Fruit fly (Drosophila melanogaster): ENCODE data around the gene Dys.

The Dys gene

DNA sequence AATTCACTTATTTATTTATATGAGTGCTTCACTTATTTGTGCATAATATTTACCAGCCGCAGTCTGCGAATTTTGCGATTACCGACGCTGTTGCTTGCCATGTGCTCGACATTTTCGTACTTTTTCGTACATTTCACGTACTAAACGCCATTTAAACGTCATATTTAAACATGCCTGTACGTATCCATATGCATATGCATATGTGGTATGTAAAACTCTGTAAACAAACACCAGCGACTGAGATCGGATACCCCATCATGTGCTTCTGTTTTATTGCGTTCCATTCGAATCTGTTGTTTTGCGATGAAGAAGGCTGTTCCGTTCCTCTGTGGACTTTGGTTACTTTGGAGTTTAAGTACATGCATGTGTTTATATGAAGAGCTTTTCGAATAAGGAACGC is 111.1 kb downstream of the Dys start:
- TF ChIP-seq CTCF (optimal IDR thresholded peaks at IDR 0.05) (no peak), CG8478 (optimal IDR thresholded peaks at IDR 0.05) (no peak)

DNA sequence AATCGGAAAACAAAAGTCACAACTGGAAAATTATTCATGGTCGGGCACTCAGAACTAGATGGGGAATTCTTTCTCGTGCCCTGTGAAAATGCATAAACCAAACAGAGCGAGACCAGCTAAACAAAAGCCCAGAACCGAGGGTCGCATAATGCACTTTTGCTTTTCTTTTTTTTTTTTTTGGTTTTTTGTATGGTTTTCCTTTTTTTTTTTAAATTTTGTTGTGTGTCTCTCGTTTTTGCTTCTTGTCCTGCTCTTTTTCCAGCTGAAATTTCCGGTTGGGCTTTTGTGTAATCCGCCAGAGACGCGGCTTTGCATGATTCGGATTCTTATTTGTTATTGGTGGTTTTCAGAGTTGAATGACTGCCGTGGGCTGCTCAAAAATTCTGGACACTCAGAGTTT is 120.9 kb downstream of the Dys start:
- TF ChIP-seq CG8478 (optimal IDR thresholded peaks at IDR 0.05) = no peak
- no peak for TF ChIP-seq CTCF (optimal IDR thresholded peaks at IDR 0.05)

DNA sequence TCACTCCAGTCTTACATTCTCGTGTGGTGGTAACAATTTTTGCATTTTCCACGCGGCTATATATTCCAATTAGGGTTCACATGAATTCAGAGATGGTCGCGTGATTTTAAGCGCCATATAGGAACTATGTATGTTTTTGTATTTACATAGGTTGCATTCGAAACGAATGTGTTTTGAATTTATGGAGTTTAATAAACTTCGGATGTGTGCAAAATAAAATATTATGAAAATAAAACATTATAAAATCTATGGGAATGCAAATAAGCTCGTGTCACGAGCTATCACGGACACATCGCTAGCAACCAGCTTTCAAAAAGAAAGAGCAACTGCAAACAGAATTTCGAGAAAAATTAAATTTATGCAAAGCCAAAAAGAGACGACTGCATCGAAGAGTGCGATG is 122.4 kb downstream of the Dys start:
- no peak for TF ChIP-seq CG8478 (optimal IDR thresholded peaks at IDR 0.05)
- TF ChIP-seq CTCF (optimal IDR thresholded peaks at IDR 0.05) = no peak

DNA sequence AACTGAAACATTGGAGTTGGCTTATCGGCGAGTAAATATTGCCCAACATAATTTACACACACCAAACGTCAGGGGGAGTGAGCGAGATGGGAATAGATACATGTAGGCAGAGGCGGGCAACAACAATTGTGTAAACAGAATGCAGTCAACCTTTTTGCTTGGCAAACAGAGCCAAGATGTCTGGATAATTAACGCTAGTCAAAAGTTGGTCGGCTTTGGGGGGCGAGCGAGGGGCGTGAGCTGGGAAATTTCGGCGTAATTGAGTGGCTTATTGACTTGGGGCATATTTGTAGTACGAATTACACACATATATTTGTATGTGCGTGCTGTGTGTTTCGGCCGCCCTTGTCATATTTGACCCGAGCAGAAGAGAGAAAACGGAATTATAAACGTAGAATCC is 123.9 kb downstream of the Dys start:
- TF ChIP-seq CG8478 (optimal IDR thresholded peaks at IDR 0.05) (no peak), CTCF (optimal IDR thresholded peaks at IDR 0.05) (no peak)

DNA sequence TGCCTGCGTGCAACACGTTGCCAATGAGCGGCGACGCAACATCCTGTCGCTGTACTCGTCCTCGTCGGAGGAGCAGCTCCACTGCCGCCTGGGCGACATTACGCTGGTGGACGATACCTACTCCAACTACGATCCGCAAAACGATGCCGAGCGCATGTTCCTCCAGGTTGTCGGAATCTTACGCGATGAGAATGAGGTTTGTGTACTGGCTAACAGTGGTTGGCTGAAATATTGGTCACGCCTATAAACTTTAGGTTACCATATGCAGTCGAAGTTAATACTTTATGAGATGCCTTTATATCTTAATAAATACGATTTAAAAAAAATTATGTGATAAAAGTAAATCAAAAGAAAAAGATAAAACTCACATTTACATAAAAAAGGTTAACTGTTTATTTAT is 125.4 kb downstream of the Dys start:
- TF ChIP-seq CTCF (optimal IDR thresholded peaks at IDR 0.05) = no peak
- no peak for TF ChIP-seq CG8478 (optimal IDR thresholded peaks at IDR 0.05)

DNA sequence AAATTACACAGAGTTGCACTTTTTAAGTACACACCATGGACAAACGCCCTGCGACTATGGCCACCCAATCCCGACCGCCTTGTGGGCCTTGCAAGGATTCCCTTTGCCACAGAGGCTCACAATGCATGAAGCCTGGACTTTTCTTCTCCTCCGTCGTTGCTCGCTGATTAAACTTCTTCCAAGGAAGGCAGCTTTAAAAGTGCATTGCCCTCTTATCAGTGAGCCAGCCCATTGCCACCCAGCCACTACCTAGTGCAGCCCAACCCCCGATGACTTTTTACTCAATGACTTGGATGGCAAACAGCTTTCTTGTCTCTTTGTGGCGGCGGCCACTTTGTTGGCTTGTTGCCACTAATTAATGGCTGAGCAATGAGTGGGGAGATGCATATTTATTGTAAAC is 126.8 kb downstream of the Dys start:
- TF ChIP-seq CTCF (optimal IDR thresholded peaks at IDR 0.05) (no peak), CG8478 (optimal IDR thresholded peaks at IDR 0.05) (no peak)

DNA sequence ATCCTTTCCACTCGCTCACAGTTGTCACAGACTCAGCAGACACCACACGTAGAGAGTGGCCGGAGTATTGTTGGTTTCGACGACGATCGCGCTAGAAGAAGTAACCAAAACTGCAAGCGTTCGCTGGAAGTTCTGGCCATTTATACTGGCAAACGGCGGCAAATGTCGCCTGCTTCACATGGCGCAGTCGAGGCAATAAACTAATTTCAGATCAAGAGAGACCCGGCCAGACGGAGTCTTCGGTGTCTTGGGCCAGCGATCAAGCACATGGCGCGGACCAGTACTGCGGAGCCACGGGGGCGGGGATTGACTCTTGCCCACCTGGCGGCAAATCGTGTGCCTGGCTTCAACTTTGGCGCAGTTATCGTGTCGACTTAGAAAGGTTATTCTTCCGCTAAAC is 138.0 kb downstream of the Dys start, which contains the start of gene Cpr92A:
Gene Cpr92A, minus strand, starts transcription at position 101 of the 400 bp plus-strand sequence.
- TF ChIP-seq CG8478 (optimal IDR thresholded peaks at IDR 0.05) (no peak), CTCF (optimal IDR thresholded peaks at IDR 0.05) (no peak)

DNA sequence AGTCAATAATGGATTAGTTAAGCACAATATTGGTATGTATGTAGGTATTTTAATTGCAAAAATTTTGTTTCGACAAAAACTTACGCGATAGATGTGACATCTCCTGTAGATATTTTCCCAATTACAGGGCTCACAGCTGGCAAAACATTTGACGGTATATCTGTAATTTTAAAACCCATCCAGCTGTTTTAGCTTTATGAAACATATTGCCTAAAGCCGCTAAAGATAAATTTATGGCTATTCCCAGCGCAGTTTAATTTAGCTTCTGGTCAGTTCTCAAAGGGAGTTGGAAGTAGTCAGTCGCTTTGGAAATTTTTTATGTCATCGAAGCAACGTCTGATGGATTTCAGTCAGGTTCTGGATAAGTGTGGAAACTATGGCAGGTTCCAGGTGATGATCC is 139.4 kb downstream of the Dys start, which contains the start of gene CG7333:
Gene CG7333, plus strand, starts transcription at position 301 of the 400 bp plus-strand sequence.
- TF ChIP-seq CG8478 (optimal IDR thresholded peaks at IDR 0.05) (no peak), CTCF (optimal IDR thresholded peaks at IDR 0.05) (no peak)

DNA sequence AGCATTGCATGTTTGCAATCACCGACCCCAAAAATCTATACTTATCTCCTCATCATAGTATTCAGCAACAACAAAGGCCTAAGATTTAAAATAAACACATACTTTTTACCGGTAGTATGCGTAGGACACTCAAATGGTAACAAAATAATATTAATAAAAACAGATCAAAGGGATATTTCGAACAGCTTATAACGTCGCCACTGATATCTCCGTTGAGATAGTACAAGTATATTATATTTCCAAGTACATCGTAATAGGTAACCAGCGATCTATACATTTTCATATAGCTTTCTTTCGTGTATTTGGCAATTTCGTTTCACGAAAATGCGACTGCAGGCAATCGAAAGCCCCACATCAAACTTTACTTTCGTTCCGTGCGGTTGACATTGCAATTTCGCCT is 142.1 kb downstream of the Dys start, which contains the start of gene CG7342:
Gene CG7342, plus strand, starts transcription at position 380 of the 400 bp plus-strand sequence.
- TF ChIP-seq CG8478 (optimal IDR thresholded peaks at IDR 0.05) (no peak), CTCF (optimal IDR thresholded peaks at IDR 0.05) (no peak)

DNA sequence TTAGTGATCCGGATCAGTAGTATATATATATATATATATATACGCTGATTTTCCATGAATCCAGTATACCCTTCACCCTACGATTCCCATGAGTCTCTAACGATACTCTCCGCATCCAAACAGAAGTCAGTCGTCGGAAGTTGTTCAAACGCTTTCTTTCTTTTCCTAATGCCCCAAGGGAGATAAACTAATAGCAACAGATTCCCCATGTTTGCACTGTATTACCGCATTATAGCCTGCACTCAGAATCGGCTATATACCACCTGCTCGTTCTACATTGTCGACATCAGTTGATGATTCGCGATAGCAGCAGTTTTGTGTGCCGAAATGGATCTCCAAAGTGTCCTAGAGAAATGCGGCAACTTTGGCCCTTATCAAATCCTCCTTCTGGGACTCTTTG is 146.1 kb downstream of the Dys start, which contains the start of gene CG17751:
Gene CG17751, plus strand, starts transcription at position 301 of the 400 bp plus-strand sequence.
- TF ChIP-seq CG8478 (optimal IDR thresholded peaks at IDR 0.05) = no peak
- TF ChIP-seq CTCF (optimal IDR thresholded peaks at IDR 0.05) = no peak

DNA sequence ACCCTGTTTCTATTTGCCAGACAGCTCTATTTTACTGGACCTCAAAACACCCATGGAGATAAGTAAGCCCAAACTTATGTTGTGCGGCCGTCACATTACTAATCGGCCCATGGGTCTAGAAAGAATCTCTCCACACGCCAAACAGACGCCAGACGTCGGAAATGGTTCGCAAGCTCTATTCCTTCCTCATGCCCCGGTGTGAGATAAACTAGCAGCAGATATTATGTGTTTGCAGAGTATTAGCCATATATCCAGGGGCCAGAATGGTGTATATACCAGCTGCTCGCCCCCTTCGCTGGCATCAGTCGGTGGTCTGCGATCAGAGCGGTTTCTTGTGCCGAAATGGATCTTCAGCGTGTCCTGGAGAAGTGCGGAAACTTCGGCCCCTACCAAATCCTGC is 149.0 kb downstream of the Dys start, which contains the start of gene CG17752:
Gene CG17752, plus strand, starts transcription at position 301 of the 400 bp plus-strand sequence.
- TF ChIP-seq CG8478 (optimal IDR thresholded peaks at IDR 0.05) (no peak), CTCF (optimal IDR thresholded peaks at IDR 0.05) (no peak)

DNA sequence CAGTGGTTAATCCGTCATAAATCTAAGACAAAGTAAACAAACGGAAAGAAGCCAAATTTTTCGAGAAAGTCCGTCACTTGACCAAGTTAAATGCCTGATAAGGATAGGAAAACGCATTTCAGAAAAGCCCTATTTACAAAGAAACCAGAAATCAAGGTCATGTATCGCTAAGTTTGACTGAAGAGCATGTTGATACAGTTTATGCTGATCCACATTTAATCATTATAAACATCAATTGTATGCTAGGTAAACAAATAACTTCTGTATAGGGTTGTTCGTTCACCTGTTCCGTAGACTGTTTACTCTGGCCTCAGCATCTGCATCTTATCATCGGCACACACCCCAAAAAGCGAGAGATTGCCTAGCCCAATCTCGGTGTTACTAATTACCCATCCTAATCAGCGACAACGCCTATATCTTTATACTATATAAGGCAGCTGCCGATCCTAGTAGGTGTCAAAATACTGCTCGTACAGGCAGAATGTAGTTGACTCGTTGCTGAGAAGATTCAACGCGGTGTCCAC is 152.1 kb downstream of the Dys start, which contains the start of gene CG16727:
Gene CG16727, plus strand, starts transcription at position 474 of the 524 bp plus-strand sequence.
- no peak for TF ChIP-seq CG8478 (optimal IDR thresholded peaks at IDR 0.05)
- TF ChIP-seq CTCF (optimal IDR thresholded peaks at IDR 0.05) = no peak

DNA sequence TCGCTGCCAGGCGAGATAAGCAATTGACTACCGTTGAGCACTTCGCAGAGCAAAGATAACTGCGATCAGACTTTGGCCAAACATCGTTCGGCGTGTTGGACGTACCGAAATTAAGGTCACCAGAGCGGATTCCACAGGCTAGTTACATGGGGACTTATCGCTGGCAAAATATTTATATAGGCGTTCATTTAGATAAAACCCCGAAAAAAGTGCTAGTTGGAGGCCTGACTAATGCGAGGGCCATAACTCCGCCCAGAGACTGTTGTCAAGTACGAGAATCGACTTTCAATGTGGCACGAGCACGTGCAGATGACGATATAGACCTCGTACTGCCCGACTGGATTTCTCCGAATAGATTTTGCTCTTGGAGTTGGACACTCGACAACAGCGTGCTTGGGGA is 159.0 kb downstream of the Dys start:
- TF ChIP-seq CTCF (optimal IDR thresholded peaks at IDR 0.05) = no peak
- TF ChIP-seq CG8478 (optimal IDR thresholded peaks at IDR 0.05) = no peak

DNA sequence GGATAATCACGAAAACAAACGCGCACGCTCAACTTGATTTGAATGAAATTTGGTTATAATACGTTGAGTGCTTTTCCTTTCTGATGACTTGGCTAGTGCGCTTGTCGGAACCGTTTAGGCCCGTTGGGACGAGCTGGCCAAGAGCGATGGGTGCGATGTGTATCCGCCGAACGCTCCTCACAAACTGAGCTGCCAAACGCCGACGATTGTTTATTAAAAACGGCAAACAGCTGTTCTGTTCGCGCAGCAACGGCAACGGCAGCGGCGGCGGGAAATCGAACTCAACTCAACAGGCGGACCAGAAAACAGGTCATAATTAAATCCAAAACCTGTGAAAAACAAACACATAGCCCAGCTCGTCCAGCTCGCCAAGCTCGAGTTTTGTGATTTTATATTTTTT is 160.1 kb downstream of the Dys start:
- no peak for TF ChIP-seq CG8478 (optimal IDR thresholded peaks at IDR 0.05)
- TF ChIP-seq CTCF (optimal IDR thresholded peaks at IDR 0.05) = no peak

DNA sequence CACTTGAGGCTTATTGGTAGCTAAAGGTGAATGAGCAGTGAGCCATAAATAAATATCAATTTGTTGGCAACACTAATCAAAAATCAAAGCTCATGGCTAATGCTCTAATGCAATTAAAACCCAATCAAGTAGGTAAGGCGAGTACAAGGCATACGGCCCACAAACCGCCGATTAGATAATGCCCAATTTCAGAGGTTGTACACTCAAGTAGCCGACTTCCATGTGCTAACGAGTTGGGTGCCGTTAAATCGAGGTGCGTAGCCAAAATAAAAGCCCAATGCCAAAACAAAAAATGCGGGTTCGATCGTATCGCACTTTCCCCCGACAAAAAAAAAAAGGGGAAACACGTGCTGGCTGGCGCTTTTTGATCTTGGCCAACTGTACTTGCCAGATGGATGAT is 161.1 kb downstream of the Dys start:
- TF ChIP-seq CTCF (optimal IDR thresholded peaks at IDR 0.05) (no peak), CG8478 (optimal IDR thresholded peaks at IDR 0.05) (no peak)

DNA sequence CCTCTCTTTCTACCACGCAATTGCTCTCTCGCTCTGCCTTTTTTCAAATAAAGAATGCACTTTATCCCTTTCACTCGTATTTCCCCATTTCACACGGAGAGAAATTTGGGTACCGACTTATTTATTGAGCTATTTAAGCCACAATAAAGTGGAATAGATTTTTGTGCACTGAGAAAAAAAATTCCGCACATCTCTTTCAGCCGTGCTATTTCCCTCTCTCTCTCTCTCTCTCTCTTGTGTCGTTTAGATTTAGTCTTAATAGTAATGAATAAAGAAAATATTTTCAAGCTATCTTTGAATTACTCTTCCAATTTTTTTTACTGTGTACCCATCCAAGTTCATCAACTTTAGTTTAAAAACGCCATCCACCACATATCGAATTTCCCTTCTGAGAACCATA is 162.7 kb downstream of the Dys start:
- no peak for TF ChIP-seq CG8478 (optimal IDR thresholded peaks at IDR 0.05)
- TF ChIP-seq CTCF (optimal IDR thresholded peaks at IDR 0.05) = no peak

DNA sequence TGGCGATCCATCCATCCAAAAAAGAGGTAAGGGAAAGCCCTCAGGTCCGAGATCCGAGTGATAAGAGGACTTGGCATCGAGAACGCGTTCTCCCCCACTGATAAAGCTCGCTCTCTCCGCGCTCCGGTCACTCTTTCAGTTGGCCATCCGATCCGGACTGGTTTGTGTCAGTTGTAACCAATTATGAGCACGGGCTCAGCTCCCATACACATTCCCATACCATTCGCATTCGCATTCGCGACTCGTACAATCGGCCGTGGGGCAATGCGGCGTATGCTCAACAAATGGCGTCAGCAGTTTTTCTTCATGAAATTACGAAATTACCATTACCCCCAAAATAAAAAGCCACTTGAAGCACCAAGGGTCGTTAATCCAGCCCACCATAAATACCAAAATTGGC is 163.6 kb downstream of the Dys start:
- TF ChIP-seq CG8478 (optimal IDR thresholded peaks at IDR 0.05) = no peak
- TF ChIP-seq CTCF (optimal IDR thresholded peaks at IDR 0.05) = no peak

All from S2 (cell line).